Worm (Caenorhabditis elegans): Measurements from ENCODE around the gene C49C3.4.

The C49C3.4 gene

ce11 chrIV:17308211-17308610 is 12.4 kb upstream of the C49C3.4 start, which contains the start of gene T28F3.9:
T28F3.9 (plus strand) TSS chrIV:17308511.
- TF ChIP-seq pes-1 (GFP tag; IDR thresholded peaks at IDR 0.05) (no peak), hmg-4 (GFP tag; optimal IDR thresholded peaks at IDR 0.05) (no peak), ceh-13 (GFP tag; optimal IDR thresholded peaks at IDR 0.05) (no peak), aly-1 (tag; optimal IDR thresholded peaks at IDR 0.05) (no peak), ets-7 (tag; optimal IDR thresholded peaks at IDR 0.05) (no peak), tbx-11 (GFP tag; IDR thresholded peaks at IDR 0.05) (no peak), flt-1 (GFP tag; IDR thresholded peaks at IDR 0.05) (no peak), tbx-37 (GFP tag; conservative IDR thresholded peaks at IDR 0.05) (no peak), sea-1 (GFP tag; conservative IDR thresholded peaks at IDR 0.05) (no peak), ama-1 (optimal IDR thresholded peaks at IDR 0.05) (no peak), hmbx-1 (tag; optimal IDR thresholded peaks at IDR 0.05) (no peak), B0310.2 (tag; optimal IDR thresholded peaks at IDR 0.05) (no peak), F13C5.2 (tag; optimal IDR thresholded peaks at IDR 0.05) (no peak)

- TF ChIP-seq ceh-13 (GFP tag; optimal IDR thresholded peaks at IDR 0.05), result no peak
- TF ChIP-seq pes-1 (GFP tag; IDR thresholded peaks at IDR 0.05), result no peak
- TF ChIP-seq tra-4 (tag; optimal IDR thresholded peaks at IDR 0.05), result no peak
- TF ChIP-seq ets-7 (tag; optimal IDR thresholded peaks at IDR 0.05), result no peak
Measured at ce11 chrIV:17311842-17312241, 8.8 kb upstream of the C49C3.4 start, which contains the start of gene snf-9. snf-9 (plus strand) TSS chrIV:17312142.

ce11 chrIV:17316398-17316797 is 4.2 kb upstream of the C49C3.4 start, which contains the start of gene C49C3.20:
C49C3.20 (minus strand) TSS chrIV:17316498.
- TF ChIP-seq ceh-13 (GFP tag; optimal IDR thresholded peaks at IDR 0.05) (no peak), F13C5.2 (tag; optimal IDR thresholded peaks at IDR 0.05) (no peak), flt-1 (GFP tag; IDR thresholded peaks at IDR 0.05) (no peak), sea-1 (GFP tag; conservative IDR thresholded peaks at IDR 0.05) (no peak), ama-1 (optimal IDR thresholded peaks at IDR 0.05) (no peak), aly-1 (tag; optimal IDR thresholded peaks at IDR 0.05) (no peak), tbx-11 (GFP tag; IDR thresholded peaks at IDR 0.05) (no peak), ceh-36 (tag; optimal IDR thresholded peaks at IDR 0.05) (no peak), pes-1 (GFP tag; IDR thresholded peaks at IDR 0.05) (no peak), hnd-1 (tag; optimal IDR thresholded peaks at IDR 0.05) (no peak), hmbx-1 (tag; optimal IDR thresholded peaks at IDR 0.05) (no peak), tbx-37 (GFP tag; conservative IDR thresholded peaks at IDR 0.05) (no peak), tra-4 (tag; optimal IDR thresholded peaks at IDR 0.05) (no peak), ets-7 (tag; optimal IDR thresholded peaks at IDR 0.05) (no peak)

ce11 chrIV:17328834-17329233 is 8.2 kb downstream of the C49C3.4 start, which contains the start of gene ceh-88:
ceh-88 (plus strand) TSS chrIV:17329188.
- TF ChIP-seq F13C5.2 (tag; optimal IDR thresholded peaks at IDR 0.05), result no peak
- TF ChIP-seq hmbx-1 (tag; optimal IDR thresholded peaks at IDR 0.05), result no peak
- no peak for TF ChIP-seq flt-1 (GFP tag; IDR thresholded peaks at IDR 0.05)
- TF ChIP-seq hnd-1 (tag; optimal IDR thresholded peaks at IDR 0.05), result no peak
- TF ChIP-seq ceh-36 (tag; optimal IDR thresholded peaks at IDR 0.05), result no peak

ce11 chrIV:17331100-17331577 is 10.5 kb downstream of the C49C3.4 start, which contains the start of gene C49C3.6:
C49C3.6 (plus strand) TSS chrIV:17331527.
- TF ChIP-seq tra-4 (tag; optimal IDR thresholded peaks at IDR 0.05) (no peak), tbx-37 (GFP tag; conservative IDR thresholded peaks at IDR 0.05) (no peak), hnd-1 (tag; optimal IDR thresholded peaks at IDR 0.05) (no peak), ets-7 (tag; optimal IDR thresholded peaks at IDR 0.05) (no peak), aly-1 (tag; optimal IDR thresholded peaks at IDR 0.05) (no peak), tbx-11 (GFP tag; IDR thresholded peaks at IDR 0.05) (no peak), ama-1 (optimal IDR thresholded peaks at IDR 0.05) (no peak), B0310.2 (tag; optimal IDR thresholded peaks at IDR 0.05) (no peak), pes-1 (GFP tag; IDR thresholded peaks at IDR 0.05) (no peak), hmg-4 (GFP tag; optimal IDR thresholded peaks at IDR 0.05) (no peak), sea-1 (GFP tag; conservative IDR thresholded peaks at IDR 0.05) (no peak), flt-1 (GFP tag; IDR thresholded peaks at IDR 0.05) (no peak), hmbx-1 (tag; optimal IDR thresholded peaks at IDR 0.05) (no peak), ceh-36 (tag; optimal IDR thresholded peaks at IDR 0.05) (no peak), scrt-1 (GFP tag; IDR thresholded peaks at IDR 0.05) (no peak)

- TF ChIP-seq F13C5.2 (tag; optimal IDR thresholded peaks at IDR 0.05) (no peak), ceh-36 (tag; optimal IDR thresholded peaks at IDR 0.05) (no peak), tbx-11 (GFP tag; IDR thresholded peaks at IDR 0.05) (no peak), ceh-13 (GFP tag; optimal IDR thresholded peaks at IDR 0.05) (no peak), B0310.2 (tag; optimal IDR thresholded peaks at IDR 0.05) (no peak), ets-7 (tag; optimal IDR thresholded peaks at IDR 0.05) (no peak), hmbx-1 (tag; optimal IDR thresholded peaks at IDR 0.05) (no peak), tra-4 (tag; optimal IDR thresholded peaks at IDR 0.05) (no peak), tbx-37 (GFP tag; conservative IDR thresholded peaks at IDR 0.05) (no peak), flt-1 (GFP tag; IDR thresholded peaks at IDR 0.05) (no peak), hmg-4 (GFP tag; optimal IDR thresholded peaks at IDR 0.05) (no peak), sea-1 (GFP tag; conservative IDR thresholded peaks at IDR 0.05) (no peak)
Measured at ce11 chrIV:17332261-17332660, 11.7 kb downstream of the C49C3.4 start, which contains the start of gene C49C3.7. C49C3.7 (plus strand) TSS chrIV:17332561.

ce11 chrIV:17333542-17334281 is 13.1 kb downstream of the C49C3.4 start, which contains the start of gene C49C3.15:
C49C3.15 (plus strand) TSS chrIV:17334231.
- TF ChIP-seq scrt-1 (GFP tag; IDR thresholded peaks at IDR 0.05), result no peak
- TF ChIP-seq aly-1 (tag; optimal IDR thresholded peaks at IDR 0.05), result no peak
- no peak for TF ChIP-seq flt-1 (GFP tag; IDR thresholded peaks at IDR 0.05)
- TF ChIP-seq B0310.2 (tag; optimal IDR thresholded peaks at IDR 0.05), result no peak
- no peak for TF ChIP-seq tbx-37 (GFP tag; conservative IDR thresholded peaks at IDR 0.05)
- TF ChIP-seq sea-1 (GFP tag; conservative IDR thresholded peaks at IDR 0.05), result no peak
- no peak for TF ChIP-seq pes-1 (GFP tag; IDR thresholded peaks at IDR 0.05)
- no peak for TF ChIP-seq ceh-13 (GFP tag; optimal IDR thresholded peaks at IDR 0.05)
- no peak for TF ChIP-seq ama-1 (optimal IDR thresholded peaks at IDR 0.05)
- TF ChIP-seq ceh-36 (tag; optimal IDR thresholded peaks at IDR 0.05), result no peak
- no peak for TF ChIP-seq F13C5.2 (tag; optimal IDR thresholded peaks at IDR 0.05)
- no peak for TF ChIP-seq hnd-1 (tag; optimal IDR thresholded peaks at IDR 0.05)
- TF ChIP-seq tbx-11 (GFP tag; IDR thresholded peaks at IDR 0.05), result no peak
- TF ChIP-seq hmbx-1 (tag; optimal IDR thresholded peaks at IDR 0.05), result no peak
- TF ChIP-seq tra-4 (tag; optimal IDR thresholded peaks at IDR 0.05), result no peak
- no peak for TF ChIP-seq ets-7 (tag; optimal IDR thresholded peaks at IDR 0.05)
